Worm (Caenorhabditis elegans): ENCODE measurements around the gene F07H5.7.
A peak's percentile ranks its signal among the peaks of the same experiment; 100 is the strongest.

DNA sequence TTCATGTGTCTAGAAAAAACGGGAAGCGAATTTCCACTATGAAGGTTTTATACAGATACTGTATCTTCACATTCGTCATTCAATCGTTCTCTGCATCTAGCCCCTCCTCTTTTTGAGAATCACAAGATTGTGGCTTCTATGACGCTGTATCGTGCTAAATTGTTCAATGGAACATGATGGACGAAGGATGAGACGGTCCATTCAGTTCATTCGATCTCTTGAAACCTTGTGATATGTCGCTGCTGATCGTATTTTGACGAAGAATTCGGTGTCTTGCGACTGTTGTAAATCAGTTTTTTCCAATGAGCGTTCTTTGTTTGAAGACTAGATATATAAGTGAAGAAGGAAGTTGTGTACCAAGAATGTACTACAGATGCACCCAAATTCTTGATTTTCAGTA is 19.7 kb upstream of the F07H5.7 start:
- TF ChIP-seq lsy-2 (tag; optimal IDR thresholded peaks at IDR 0.05), result peak in 1 of 2 experiments; percentile 90
- TF ChIP-seq unc-62 (GFP tag; optimal IDR thresholded peaks at IDR 0.05), result no peak
- TF ChIP-seq pqm-1 (tag; optimal IDR thresholded peaks at IDR 0.05), result no peak
- TF ChIP-seq blmp-1 (tag; optimal IDR thresholded peaks at IDR 0.05), result peak; percentile 86
- TF ChIP-seq zag-1 (tag; optimal IDR thresholded peaks at IDR 0.05), result no peak
- TF ChIP-seq fkh-10 (GFP tag; optimal IDR thresholded peaks at IDR 0.05), result no peak
- TF ChIP-seq ceh-82 (tag; optimal IDR thresholded peaks at IDR 0.05), result peak in 1 of 3 experiments; percentile 5
- TF ChIP-seq tbx-2 (tag; optimal IDR thresholded peaks at IDR 0.05), result peak; percentile 73
- no peak for TF ChIP-seq nhr-76 (tag; optimal IDR thresholded peaks at IDR 0.05)
- TF ChIP-seq aha-1 (tag; optimal IDR thresholded peaks at IDR 0.05), result no peak
- TF ChIP-seq ceh-8 (GFP tag; optimal IDR thresholded peaks at IDR 0.05), result no peak
- no peak for TF ChIP-seq skn-1 (tag; optimal IDR thresholded peaks at IDR 0.05)
- TF ChIP-seq nhr-11 (tag; optimal IDR thresholded peaks at IDR 0.05), result no peak
- no peak for TF ChIP-seq snpc-4 (tag; optimal IDR thresholded peaks at IDR 0.05)

Data from whole organism, L1 larva.